Worm (Caenorhabditis elegans): Measurements from ENCODE around the gene T09A12.1.

ce11 chrIV:8219987-8220386 lies 24.2 kb upstream of the T09A12.1 start, which contains the start of gene ocr-2:
- no peak for TF ChIP-seq unc-62 (GFP tag; optimal IDR thresholded peaks at IDR 0.05)
- no peak for TF ChIP-seq unc-55 (GFP tag; optimal IDR thresholded peaks at IDR 0.05)
- TF ChIP-seq lin-39 (tag; optimal IDR thresholded peaks at IDR 0.05), result no peak
